Fruit fly (Drosophila melanogaster) whole organism, embryonic: ENCODE data around the gene CG15473.

ENCODE experiments used
- ATbp ChIP-seq: fragments of 200-800 bp; sonication (Bioruptor generic); optimal IDR thresholded peaks from 2 replicates; lab custom pipeline; 2017; ENCODE audit warnings: missing biosample characterization, mild to moderate bottlenecking, missing genetic modification characterization, missing genetic modification reagents
- Asciz ChIP-seq: fragments of 200-800 bp; sonication (Bioruptor generic); optimal IDR thresholded peaks from 2 replicates; lab custom pipeline; 2017; ENCODE audit warnings: missing biosample characterization, mild to moderate bottlenecking, missing genetic modification characterization, missing genetic modification reagents
- Bdp1 ChIP-seq: fragments of 200-800 bp; sonication (Bioruptor generic); optimal IDR thresholded peaks from 3 replicates; lab custom pipeline; 2016; ENCODE audit warnings: missing biosample characterization, missing genetic modification characterization
- CG11093 ChIP-seq: fragments of 200-800 bp; sonication (Bioruptor generic); IDR thresholded peaks from 3 replicates; pipeline ENCODE4 v1.3.6; 2022; ENCODE audit warnings: missing biosample characterization, missing genetic modification characterization
- CG11398 ChIP-seq: fragments of 200-800 bp; sonication (Bioruptor generic); optimal IDR thresholded peaks from 2 replicates; lab custom pipeline; 2016; ENCODE audit warnings: missing biosample characterization, missing genetic modification characterization
- CG12769 ChIP-seq: fragments of 200-800 bp; sonication (Bioruptor generic); optimal IDR thresholded peaks from 2 replicates; lab custom pipeline; 2019; ENCODE audit warnings: missing biosample characterization, mild to moderate bottlenecking, missing genetic modification characterization, moderate library complexity
- CG12942 ChIP-seq: fragments of 200-800 bp; sonication (Bioruptor generic); optimal IDR thresholded peaks from 3 replicates; lab custom pipeline; 2016; ENCODE audit warnings: missing biosample characterization, missing genetic modification characterization
- CG13775 ChIP-seq: fragments of 200-800 bp; sonication (Bioruptor generic); optimal IDR thresholded peaks from 3 replicates; lab custom pipeline; 2017; ENCODE audit warnings: missing biosample characterization, mild to moderate bottlenecking, missing genetic modification characterization
- CG14860 ChIP-seq: fragments of 200-800 bp; sonication (Bioruptor generic); IDR thresholded peaks from 3 replicates; pipeline ENCODE4 v1.3.6; 2022; ENCODE audit warnings: missing biosample characterization, missing genetic modification characterization; ENCODE audit not compliant: partially characterized antibody
- CG15073 ChIP-seq: fragments of 200-800 bp; sonication (Bioruptor generic); optimal IDR thresholded peaks from 2 replicates; lab custom pipeline; 2016; ENCODE audit warnings: missing biosample characterization, missing genetic modification characterization
- CG15514 ChIP-seq: fragments of 200-800 bp; sonication (Bioruptor generic); optimal IDR thresholded peaks from 3 replicates; lab custom pipeline; 2017; ENCODE audit warnings: missing biosample characterization, missing genetic modification characterization, mild to moderate bottlenecking, moderate library complexity, missing genetic modification reagents
- CG17186 ChIP-seq: fragments of 200-800 bp; sonication (Bioruptor generic); optimal IDR thresholded peaks from 3 replicates; lab custom pipeline; 2017; ENCODE audit warnings: missing biosample characterization, missing genetic modification reagents, missing genetic modification characterization
- CG18476 ChIP-seq: fragments of 200-800 bp; sonication (Bioruptor generic); optimal IDR thresholded peaks from 2 replicates; lab custom pipeline; 2016; ENCODE audit warnings: missing biosample characterization, mild to moderate bottlenecking, missing genetic modification characterization
- CG31365 ChIP-seq: fragments of 200-800 bp; sonication (Bioruptor generic); optimal IDR thresholded peaks from 2 replicates; lab custom pipeline; 2018; ENCODE audit warnings: missing biosample characterization, mild to moderate bottlenecking, missing genetic modification characterization
- CG3163 ChIP-seq: fragments of 200-800 bp; sonication (Bioruptor generic); optimal IDR thresholded peaks from 3 replicates; lab custom pipeline; 2016; ENCODE audit warnings: missing biosample characterization, missing genetic modification characterization
- CG33557 ChIP-seq: fragments of 200-800 bp; sonication (Bioruptor generic); optimal IDR thresholded peaks from 2 replicates; lab custom pipeline; 2019; ENCODE audit warnings: missing biosample characterization, mild to moderate bottlenecking, missing genetic modification characterization, moderate library complexity
- CG6654 ChIP-seq: fragments of 200-800 bp; sonication (Bioruptor generic); optimal IDR thresholded peaks from 2 replicates; lab custom pipeline; 2017; ENCODE audit warnings: missing biosample characterization, mild to moderate bottlenecking, missing genetic modification characterization
- CG6765 ChIP-seq: fragments of 200-800 bp; sonication (Bioruptor generic); optimal IDR thresholded peaks from 3 replicates; lab custom pipeline; 2017; ENCODE audit warnings: missing biosample characterization, mild to moderate bottlenecking, missing genetic modification characterization
- CG7839 ChIP-seq: fragments of 200-800 bp; sonication (Bioruptor generic); optimal IDR thresholded peaks from 3 replicates; lab custom pipeline; 2018; ENCODE audit warnings: missing biosample characterization, mild to moderate bottlenecking, missing genetic modification characterization, moderate library complexity
- CG9215 ChIP-seq: fragments of 200-800 bp; sonication (Bioruptor generic); IDR thresholded peaks from 2 replicates; pipeline ENCODE4 v1.3.6; 2022; ENCODE audit warnings: missing biosample characterization, missing genetic modification characterization
- CG9437 ChIP-seq: fragments of 200-800 bp; sonication (Bioruptor generic); optimal IDR thresholded peaks from 2 replicates; lab custom pipeline; 2018; ENCODE audit warnings: missing biosample characterization, mild to moderate bottlenecking, missing genetic modification characterization
- CG9609 ChIP-seq: fragments of 200-800 bp; sonication (Bioruptor generic); optimal IDR thresholded peaks from 3 replicates; lab custom pipeline; 2016; ENCODE audit warnings: missing biosample characterization, missing genetic modification characterization
- Camta ChIP-seq: fragments of 200-800 bp; sonication (Bioruptor generic); optimal IDR thresholded peaks from 2 replicates; lab custom pipeline; 2016; ENCODE audit warnings: missing biosample characterization, missing genetic modification characterization
- CrebB ChIP-seq: fragments of 200-800 bp; sonication (Bioruptor generic); optimal IDR thresholded peaks from 3 replicates; lab custom pipeline; 2018; ENCODE audit warnings: missing biosample characterization, mild to moderate bottlenecking, missing genetic modification characterization
- D ChIP-seq, 2 experiments: fragments of 200-800 bp in 1 of 2; fragments of >200 bp in 1 of 2; sonication (Bioruptor generic) in 1 of 2; optimal IDR thresholded peaks; 2 replicates in 1 of 2; 3 replicates in 1 of 2; lab custom pipeline; 2017; ENCODE audit warnings: mild to moderate bottlenecking in 1 of 2, missing biosample characterization in 1 of 2, missing genetic modification characterization in 1 of 2, missing genetic modification reagents in 1 of 2
- E2f2 ChIP-seq: fragments of 200-800 bp; sonication (Bioruptor generic); IDR thresholded peaks from 2 replicates; pipeline ENCODE4 v1.3.6; 2022; ENCODE audit warnings: missing biosample characterization, missing genetic modification characterization
- Fer1 ChIP-seq: fragments of 200-800 bp; sonication (Bioruptor generic); optimal IDR thresholded peaks from 2 replicates; lab custom pipeline; 2017; ENCODE audit warnings: missing biosample characterization, mild to moderate bottlenecking, missing genetic modification characterization
- Hr39 ChIP-seq: fragments of >200 bp; optimal IDR thresholded peaks from 2 replicates; lab custom pipeline; 2017
- Myb ChIP-seq: fragments of 200-800 bp; sonication (Bioruptor generic); optimal IDR thresholded peaks from 2 replicates; lab custom pipeline; 2016; ENCODE audit warnings: missing biosample characterization, missing genetic modification characterization
- Neu2 ChIP-seq: fragments of 200-800 bp; sonication (Bioruptor generic); optimal IDR thresholded peaks from 3 replicates; lab custom pipeline; 2016; ENCODE audit warnings: missing biosample characterization, missing genetic modification characterization, borderline replicate concordance
- Optix ChIP-seq: fragments of 200-800 bp; sonication (Bioruptor generic); IDR thresholded peaks from 3 replicates; pipeline ENCODE4 v1.3.6; 2022; ENCODE audit warnings: missing biosample characterization, missing genetic modification characterization
- PHDP ChIP-seq: fragments of 200-800 bp; sonication (Bioruptor generic); optimal IDR thresholded peaks from 3 replicates; lab custom pipeline; 2018; ENCODE audit warnings: missing biosample characterization, mild to moderate bottlenecking, missing genetic modification characterization, moderate library complexity
- Ssrp ChIP-seq: fragments of 200-800 bp; sonication (Bioruptor generic); optimal IDR thresholded peaks from 2 replicates; lab custom pipeline; 2018; ENCODE audit warnings: missing biosample characterization, mild to moderate bottlenecking, missing genetic modification characterization, moderate library complexity
- Tbp ChIP-seq: fragments of >200 bp; optimal IDR thresholded peaks from 2 replicates; lab custom pipeline; 2018; ENCODE audit warnings: missing biosample characterization, missing genetic modification characterization
- ac ChIP-seq: fragments of 200-800 bp; sonication (Bioruptor generic); optimal IDR thresholded peaks from 3 replicates; lab custom pipeline; 2017; ENCODE audit warnings: missing biosample characterization, mild to moderate bottlenecking, missing genetic modification characterization
- br ChIP-seq: fragments of >200 bp; optimal IDR thresholded peaks from 2 replicates; lab custom pipeline; 2017
- cg ChIP-seq: fragments of 200-800 bp; sonication (Bioruptor generic); optimal IDR thresholded peaks from 3 replicates; lab custom pipeline; 2019; ENCODE audit warnings: missing biosample characterization, mild to moderate bottlenecking, missing genetic modification characterization, moderate library complexity
- dysf ChIP-seq: fragments of 200-800 bp; sonication (Bioruptor generic); IDR thresholded peaks from 3 replicates; pipeline ENCODE4 v1.3.6; 2022; ENCODE audit warnings: missing biosample characterization, missing genetic modification characterization
- ewg ChIP-seq: fragments of 200-800 bp; sonication (Bioruptor generic); optimal IDR thresholded peaks from 3 replicates; lab custom pipeline; 2017; ENCODE audit warnings: mild to moderate bottlenecking, missing biosample characterization, missing genetic modification reagents, missing genetic modification characterization
- gro ChIP-seq: fragments of 200-800 bp; sonication (Bioruptor generic); optimal IDR thresholded peaks from 2 replicates; lab custom pipeline; 2016; ENCODE audit warnings: missing biosample characterization, missing genetic modification characterization
- gt ChIP-seq: fragments of 200-800 bp; sonication (Bioruptor generic); IDR thresholded peaks from 2 replicates; pipeline ENCODE4 v1.3.6; 2022; ENCODE audit warnings: missing biosample characterization, missing genetic modification characterization
- h ChIP-seq: fragments of >200 bp; optimal IDR thresholded peaks from 2 replicates; lab custom pipeline; 2017
- lov ChIP-seq, 2 experiments: fragments of 200-800 bp in 1 of 2; fragments of >200 bp in 1 of 2; sonication (Bioruptor generic) in 1 of 2; IDR thresholded peaks in 1 of 2; optimal IDR thresholded peaks in 1 of 2; 2 replicates in 1 of 2; 3 replicates in 1 of 2; pipeline versions ENCODE4 v1.3.6 to Lab custom; 2017 to 2022; ENCODE audit warnings: missing biosample characterization in 1 of 2, missing genetic modification characterization in 1 of 2
- nerfin-2 ChIP-seq: fragments of 200-800 bp; sonication (Bioruptor generic); IDR thresholded peaks from 2 replicates; pipeline ENCODE4 v1.3.6; 2022; ENCODE audit warnings: missing biosample characterization, missing genetic modification characterization; ENCODE audit not compliant: partially characterized antibody
- rib ChIP-seq: fragments of 200-800 bp; sonication (Bioruptor generic); IDR thresholded peaks from 2 replicates; pipeline ENCODE4 v1.3.6; 2022; ENCODE audit warnings: missing biosample characterization, missing genetic modification characterization
- ro ChIP-seq: fragments of 200-800 bp; sonication (Bioruptor generic); IDR thresholded peaks from 2 replicates; pipeline ENCODE4 v1.3.6; 2022; ENCODE audit warnings: missing biosample characterization, missing genetic modification characterization
- ssp ChIP-seq: fragments of 200-800 bp; sonication (Bioruptor generic); IDR thresholded peaks from 2 replicates; pipeline ENCODE4 v1.3.6; 2022; ENCODE audit warnings: missing biosample characterization, missing genetic modification characterization
- stwl ChIP-seq: fragments of 200-800 bp; sonication (Bioruptor generic); optimal IDR thresholded peaks from 3 replicates; lab custom pipeline; 2018; ENCODE audit warnings: missing biosample characterization, mild to moderate bottlenecking, missing genetic modification characterization, moderate library complexity
- tup ChIP-seq: fragments of 200-800 bp; sonication (Bioruptor generic); optimal IDR thresholded peaks from 2 replicates; lab custom pipeline; 2016; ENCODE audit warnings: missing biosample characterization, mild to moderate bottlenecking, missing genetic modification characterization, moderate library complexity
- vvl ChIP-seq: fragments of 200-800 bp; sonication (Bioruptor generic); IDR thresholded peaks from 2 replicates; pipeline ENCODE4 v1.3.6; 2022; ENCODE audit warnings: missing biosample characterization, missing genetic modification characterization
- wek ChIP-seq: fragments of 200-800 bp; sonication (Bioruptor generic); optimal IDR thresholded peaks from 3 replicates; lab custom pipeline; 2018; ENCODE audit warnings: missing biosample characterization, mild to moderate bottlenecking, missing genetic modification characterization, moderate library complexity
- wor ChIP-seq: fragments of 200-800 bp; sonication (Bioruptor generic); IDR thresholded peaks from 2 replicates; pipeline ENCODE4 v1.3.6; 2022; ENCODE audit warnings: missing biosample characterization, missing genetic modification characterization

CG15473 gene

DNA sequence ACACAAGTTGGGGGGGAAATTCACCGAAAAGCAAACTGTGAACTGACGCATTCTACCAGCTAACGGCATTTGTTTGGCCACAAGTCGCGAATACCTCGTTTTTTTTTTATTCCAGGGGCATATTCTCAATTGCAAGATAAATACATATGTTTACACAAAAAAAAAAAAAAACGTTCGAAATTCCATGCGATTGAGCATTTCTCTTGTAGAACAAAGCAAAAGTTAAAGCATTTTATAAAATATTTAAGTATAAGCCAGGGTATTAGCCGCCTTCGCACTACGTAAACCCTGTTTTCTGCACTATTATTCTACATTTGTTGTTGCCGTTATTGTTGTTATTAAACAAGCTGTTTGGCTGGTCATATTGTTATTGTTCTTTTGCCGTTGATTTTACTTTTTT, 40.0 kb downstream of the CG15473 start (continued):
- TF ChIP-seq Camta (GFP tag; lab: Kevin White, UChicago) (no peak), gro (GFP tag; lab: Kevin White, UChicago) (no peak), CG31365 (tag; lab: Kevin White, UChicago) (no peak), CG12942 (GFP tag; lab: Kevin White, UChicago) (no peak), gt (GFP tag; lab: Robert Waterston, UW) (no peak), dysf (GFP tag; lab: Robert Waterston, UW) (peak; percentile 39; the same call in 1 of the 3 replicates), CG11398 (GFP tag; lab: Kevin White, UChicago) (no peak), Bdp1 (no peak), stwl (no peak), lov (optimal IDR thresholded peaks at IDR 0.05; lab: Kevin White, UChicago) (no peak), lov (GFP tag; IDR thresholded peaks at IDR 0.05; lab: Robert Waterston, UW) (no peak), Hr39 (no peak), CG18476 (no peak), ATbp (GFP tag; lab: Kevin White, UChicago) (no peak), Fer1 (no peak), E2f2 (GFP tag; lab: Robert Waterston, UW) (no peak), Myb (GFP tag; lab: Kevin White, UChicago) (no peak), CG17186 (GFP tag; lab: Kevin White, UChicago) (no peak), CG9437 (GFP tag; lab: Kevin White, UChicago) (no peak), tup (GFP tag; lab: Kevin White, UChicago) (no peak), ro (GFP tag; lab: Robert Waterston, UW) (no peak), nerfin-2 (GFP tag; lab: Robert Waterston, UW) (no peak), Asciz (GFP tag; lab: Kevin White, UChicago) (no peak), PHDP (peak; percentile 6), cg (GFP tag; lab: Kevin White, UChicago) (no peak), Ssrp (no peak), CG9609 (GFP tag; lab: Kevin White, UChicago) (no peak), ewg (GFP tag; lab: Kevin White, UChicago) (no peak), Neu2 (GFP tag; lab: Kevin White, UChicago) (no peak), wor (GFP tag; lab: Robert Waterston, UW) (no peak), CG13775 (GFP tag; lab: Kevin White, UChicago) (no peak), CG3163 (no peak), CG6765 (GFP tag; lab: Kevin White, UChicago) (no peak), CG33557 (GFP tag; lab: Kevin White, UChicago) (no peak), h (lab: Kevin White, UChicago) (no peak), CG12769 (tag; lab: Kevin White, UChicago) (no peak), CG6654 (GFP tag; lab: Kevin White, UChicago) (no peak), ac (GFP tag; lab: Kevin White, UChicago) (no peak), CG9215 (GFP tag; lab: Robert Waterston, UW) (peak; percentile 42; the same call in 1 of the 2 replicates), CG15514 (peak; percentile 14), CG11093 (no peak), CG15073 (GFP tag; lab: Kevin White, UChicago) (no peak), wek (no peak), D (optimal IDR thresholded peaks at IDR 0.05; lab: Kevin White, UChicago) (no peak), D (GFP tag; optimal IDR thresholded peaks at IDR 0.05; lab: Kevin White, UChicago) (no peak), br (lab: Kevin White, UChicago) (no peak), vvl (GFP tag; lab: Robert Waterston, UW) (peak; percentile 25; the same call in 1 of the 2 replicates), CrebB (tag; lab: Kevin White, UChicago) (no peak), CG7839 (peak; percentile 37), ssp (GFP tag; lab: Robert Waterston, UW) (no peak), rib (GFP tag; lab: Robert Waterston, UW) (no peak), CG14860 (GFP tag; lab: Robert Waterston, UW) (no peak), Tbp (GFP tag; lab: Kevin White, UChicago) (no peak), Optix (GFP tag; lab: Robert Waterston, UW) (no peak)
